Worm (Caenorhabditis elegans) whole organism, mixed stage, embryonic: ENCODE results near the gene ZC404.15.

Experiments used
- nhr-2 ChIP-seq: fragments of 150-350 bp; optimal IDR thresholded peaks from 2 replicates; lab custom pipeline; 2014; ENCODE audit warnings: missing biosample characterization, missing genetic modification characterization
- tbx-8 ChIP-seq: fragments of 200-800 bp; sonication (Bioruptor generic); optimal IDR thresholded peaks from 2 replicates; lab custom pipeline; 2018; ENCODE audit warnings: mild to moderate bottlenecking, missing genetic modification characterization, moderate library complexity, missing compliant biosample characterization

- no peak for TF ChIP-seq nhr-2
- TF ChIP-seq tbx-8 (GFP tag; lab: Kevin White, UChicago): no peak
These were observed 4.6 kb upstream of the ZC404.15 start, which contains the start of gene srh-28 for ce11 chrV:6775708-6776107.
